Worm (Caenorhabditis elegans) whole organism, mixed stage, embryonic: Measurements from ENCODE around the gene cut-5.

Experiments
- M03D4.4 ChIP-seq: sonication (generic microtip); optimal IDR thresholded peaks from 2 replicates; lab custom pipeline; 2017; ENCODE audit warnings: mild to moderate bottlenecking, missing genetic modification characterization, missing compliant biosample characterization
- bed-3 ChIP-seq: fragments of 200-800 bp; sonication (Bioruptor generic); optimal IDR thresholded peaks from 3 replicates; lab custom pipeline; 2018; ENCODE audit warnings: mild to moderate bottlenecking, missing genetic modification characterization, moderate library complexity, missing compliant biosample characterization
- ceh-43 ChIP-seq: fragments of 200-800 bp; sonication (Bioruptor generic); optimal IDR thresholded peaks from 2 replicates; lab custom pipeline; 2018; ENCODE audit warnings: mild to moderate bottlenecking, missing genetic modification characterization, moderate library complexity, missing compliant biosample characterization
- ceh-83 ChIP-seq: fragments of 200-800 bp; sonication (Bioruptor generic); optimal IDR thresholded peaks from 2 replicates; lab custom pipeline; 2018; ENCODE audit warnings: mild to moderate bottlenecking, missing genetic modification characterization, missing compliant biosample characterization
- ces-1 ChIP-seq: fragments of 150-350 bp; optimal IDR thresholded peaks from 2 replicates; lab custom pipeline; 2014; ENCODE audit warnings: missing biosample characterization, missing genetic modification reagents, missing genetic modification characterization
- cnd-1 ChIP-seq: fragments of 200-800 bp; sonication (Bioruptor generic); optimal IDR thresholded peaks from 2 replicates; lab custom pipeline; 2018; ENCODE audit warnings: mild to moderate bottlenecking, missing genetic modification characterization, missing compliant biosample characterization
- drap-1 ChIP-seq: fragments of 200-800 bp; sonication (Bioruptor generic); optimal IDR thresholded peaks from 3 replicates; lab custom pipeline; 2018; ENCODE audit warnings: mild to moderate bottlenecking, missing genetic modification characterization, missing compliant biosample characterization
- elt-1 ChIP-seq: sonication (generic microtip); optimal IDR thresholded peaks from 2 replicates; lab custom pipeline; 2017; ENCODE audit warnings: missing genetic modification characterization, mild to moderate bottlenecking, missing compliant biosample characterization, antibody characterized with exemption, moderate library complexity, borderline replicate concordance; ENCODE audit not compliant: insufficient read depth
- elt-3 ChIP-seq: fragments of 150-350 bp; optimal IDR thresholded peaks from 2 replicates; lab custom pipeline; 2014; ENCODE audit warnings: missing biosample characterization, missing genetic modification characterization
- flh-1 ChIP-seq: fragments of 200-800 bp; sonication (Bioruptor generic); optimal IDR thresholded peaks from 2 replicates; lab custom pipeline; 2018; ENCODE audit warnings: mild to moderate bottlenecking, missing genetic modification characterization, moderate library complexity, missing compliant biosample characterization
- ham-2 ChIP-seq: fragments of 200-800 bp; sonication (Bioruptor generic); optimal IDR thresholded peaks from 2 replicates; lab custom pipeline; 2018; ENCODE audit warnings: mild to moderate bottlenecking, missing genetic modification characterization, missing compliant biosample characterization
- hlh-1 ChIP-seq: fragments of 150-350 bp; optimal IDR thresholded peaks from 2 replicates; lab custom pipeline; 2014; ENCODE audit warnings: missing biosample characterization, missing genetic modification reagents, missing genetic modification characterization
- lin-13 ChIP-seq: fragments of 150-350 bp; optimal IDR thresholded peaks from 2 replicates; lab custom pipeline; 2014; ENCODE audit warnings: missing biosample characterization, missing genetic modification characterization
- lin-32 ChIP-seq: fragments of 200-800 bp; sonication (Bioruptor generic); optimal IDR thresholded peaks from 2 replicates; lab custom pipeline; 2018; ENCODE audit warnings: mild to moderate bottlenecking, missing genetic modification characterization, missing compliant biosample characterization
- lsy-2 ChIP-seq: fragments of 150-350 bp; optimal IDR thresholded peaks from 2 replicates; lab custom pipeline; 2014; ENCODE audit warnings: missing biosample characterization, missing genetic modification characterization
- mab-5 ChIP-seq: fragments of 150-350 bp; optimal IDR thresholded peaks from 2 replicates; lab custom pipeline; 2014; ENCODE audit warnings: missing biosample characterization, missing genetic modification characterization
- mep-1 ChIP-seq: fragments of 150-350 bp; optimal IDR thresholded peaks from 2 replicates; lab custom pipeline; 2017; ENCODE audit warnings: missing biosample characterization, missing genetic modification reagents, missing genetic modification characterization, inconsistent platforms
- mls-2 ChIP-seq: sonication (generic microtip); optimal IDR thresholded peaks from 2 replicates; lab custom pipeline; 2016; ENCODE audit warnings: mild to moderate bottlenecking, missing genetic modification characterization, moderate library complexity, missing compliant biosample characterization
- nhr-2 ChIP-seq: fragments of 150-350 bp; optimal IDR thresholded peaks from 2 replicates; lab custom pipeline; 2014; ENCODE audit warnings: missing biosample characterization, missing genetic modification characterization
- nhr-237 ChIP-seq: fragments of 150-350 bp; optimal IDR thresholded peaks from 2 replicates; lab custom pipeline; 2014; ENCODE audit warnings: missing biosample characterization, missing genetic modification characterization
- nhr-76 ChIP-seq: sonication (generic microtip); optimal IDR thresholded peaks from 2 replicates; lab custom pipeline; 2017; ENCODE audit warnings: missing biosample characterization, missing genetic modification characterization
- pha-4 ChIP-seq: fragments of 150-350 bp; optimal IDR thresholded peaks from 2 replicates; lab custom pipeline; 2018; ENCODE audit warnings: missing biosample characterization, missing genetic modification reagents, missing genetic modification characterization
- sem-2 ChIP-seq: fragments of 200-800 bp; sonication (Bioruptor generic); optimal IDR thresholded peaks from 2 replicates; lab custom pipeline; 2018; ENCODE audit warnings: mild to moderate bottlenecking, missing genetic modification characterization, missing compliant biosample characterization
- snpc-4 ChIP-seq: fragments of 150-350 bp; optimal IDR thresholded peaks from 2 replicates; lab custom pipeline; 2014; ENCODE audit warnings: missing biosample characterization, missing genetic modification characterization
- sptf-1 ChIP-seq: sonication (generic microtip); optimal IDR thresholded peaks from 2 replicates; lab custom pipeline; 2017; ENCODE audit warnings: mild to moderate bottlenecking, missing genetic modification characterization, moderate library complexity, missing compliant biosample characterization
- tbx-8 ChIP-seq: fragments of 200-800 bp; sonication (Bioruptor generic); optimal IDR thresholded peaks from 2 replicates; lab custom pipeline; 2018; ENCODE audit warnings: mild to moderate bottlenecking, missing genetic modification characterization, moderate library complexity, missing compliant biosample characterization
- unc-120 ChIP-seq: sonication (generic microtip); optimal IDR thresholded peaks from 2 replicates; lab custom pipeline; 2017; ENCODE audit warnings: missing genetic modification characterization, missing compliant biosample characterization; ENCODE audit not compliant: poor library complexity, severe bottlenecking
- unc-39 ChIP-seq: fragments of 150-350 bp; optimal IDR thresholded peaks from 2 replicates; lab custom pipeline; 2014; ENCODE audit warnings: missing biosample characterization, missing genetic modification characterization
- unc-62 ChIP-seq: fragments of 150-350 bp; optimal IDR thresholded peaks from 2 replicates; lab custom pipeline; 2014; ENCODE audit warnings: missing biosample characterization, missing genetic modification reagents, missing genetic modification characterization
- zip-8 ChIP-seq: fragments of 150-350 bp; optimal IDR thresholded peaks from 2 replicates; lab custom pipeline; 2014; ENCODE audit warnings: missing biosample characterization, missing genetic modification characterization
- ztf-11 ChIP-seq: fragments of 150-350 bp; optimal IDR thresholded peaks from 2 replicates; lab custom pipeline; 2014; ENCODE audit warnings: missing biosample characterization, missing genetic modification characterization

The cut-5 gene

DNA sequence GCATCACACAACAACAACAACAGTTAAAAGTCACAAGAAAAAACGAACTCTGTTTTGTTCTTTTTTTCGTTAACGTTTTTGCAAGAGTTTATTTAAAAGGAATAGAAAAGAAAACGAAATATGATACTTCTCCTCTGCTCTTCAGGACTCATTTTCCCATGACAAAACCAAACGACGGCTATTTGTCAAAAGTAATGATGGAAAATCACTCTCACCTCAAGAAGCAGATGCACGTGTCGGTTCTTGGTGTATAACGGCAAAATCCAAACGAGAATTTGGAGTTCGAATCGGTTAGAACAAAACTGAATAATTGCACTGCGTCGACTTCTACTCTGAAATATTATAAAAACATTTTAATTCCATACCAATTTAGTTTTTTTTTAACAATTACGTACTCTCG, 39.0 kb upstream of the cut-5 start:
- no peak for TF ChIP-seq sem-2
- TF ChIP-seq ces-1 (GFP tag; lab: Kevin White, UChicago) = no peak
- TF ChIP-seq elt-3 (tag; lab: Kevin White, UChicago) = no peak
- TF ChIP-seq ham-2 (GFP tag; lab: Kevin White, UChicago) = no peak
- TF ChIP-seq pha-4 (tag; lab: Kevin White, UChicago) = no peak
- no peak for TF ChIP-seq mls-2 (tag; lab: Kevin White, UChicago)
- no peak for TF ChIP-seq nhr-2 (tag; lab: Kevin White, UChicago)
- no peak for TF ChIP-seq nhr-237 (tag; lab: Kevin White, UChicago)
- no peak for TF ChIP-seq nhr-76 (tag; lab: Kevin White, UChicago)

ce11 chrX:10373581-10373980, 35.6 kb upstream of the cut-5 start:
- TF ChIP-seq drap-1 (GFP tag; lab: Kevin White, UChicago) (no peak), flh-1 (no peak), nhr-76 (tag; lab: Kevin White, UChicago) (no peak), snpc-4 (tag; lab: Kevin White, UChicago) (no peak), sem-2 (no peak), bed-3 (GFP tag; lab: Kevin White, UChicago) (no peak), ztf-11 (tag; lab: Kevin White, UChicago) (no peak), zip-8 (tag; lab: Kevin White, UChicago) (no peak)
- TF ChIP-seq, all 35 proteins: peak for 0

ce11 chrX:10372556-10372955, 34.6 kb upstream of the cut-5 start, which contains the start of gene Y49A10A.2:
Y49A10A.2 (minus strand) TSS chrX:10372664.
- TF ChIP-seq ceh-43 (GFP tag; lab: Kevin White, UChicago) (no peak), elt-1 (tag; lab: Kevin White, UChicago) (no peak), mep-1 (tag; lab: Kevin White, UChicago) (peak; percentile 51), ces-1 (GFP tag; lab: Kevin White, UChicago) (peak; percentile 50), unc-120 (peak; percentile 81), snpc-4 (tag; lab: Kevin White, UChicago) (no peak), lin-13 (tag; lab: Kevin White, UChicago) (no peak), cnd-1 (tag; lab: Kevin White, UChicago) (peak; percentile 88), ham-2 (GFP tag; lab: Kevin White, UChicago) (peak; percentile 27), M03D4.4 (tag; lab: Kevin White, UChicago) (peak; percentile 36), hlh-1 (tag; lab: Kevin White, UChicago) (peak; percentile 50), ztf-11 (tag; lab: Kevin White, UChicago) (no peak), lin-32 (peak; percentile 82), zip-8 (tag; lab: Kevin White, UChicago) (no peak), mls-2 (tag; lab: Kevin White, UChicago) (no peak), nhr-237 (tag; lab: Kevin White, UChicago) (no peak), tbx-8 (GFP tag; lab: Kevin White, UChicago) (no peak), pha-4 (tag; lab: Kevin White, UChicago) (peak; percentile 39), ceh-83 (GFP tag; lab: Kevin White, UChicago) (no peak), elt-3 (tag; lab: Kevin White, UChicago) (no peak), flh-1 (no peak)

DNA sequence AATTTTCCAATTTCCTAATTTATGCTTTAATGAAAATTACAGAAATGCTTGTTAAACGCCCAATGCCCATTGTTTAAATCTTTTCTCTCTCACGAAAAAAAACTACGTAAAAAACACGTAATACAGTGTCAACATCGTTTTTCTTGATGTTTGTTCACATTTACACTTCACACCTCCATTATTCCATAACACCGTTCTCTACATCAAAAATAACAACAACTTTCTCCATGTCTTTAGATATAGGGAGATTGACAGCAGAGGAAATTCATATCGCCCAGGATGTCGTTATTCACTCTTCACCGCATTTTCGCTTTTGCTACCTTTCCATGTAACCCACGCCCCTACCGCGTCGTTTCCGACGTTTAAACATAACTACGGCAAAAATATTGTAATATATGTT, 20.1 kb upstream of the cut-5 start, which contains the start of gene efhc-1:
Gene efhc-1 (plus strand): TSS at position 301 of the 400 bp plus-strand sequence.
- no peak for TF ChIP-seq nhr-76 (tag; lab: Kevin White, UChicago)
- no peak for TF ChIP-seq elt-1 (tag; lab: Kevin White, UChicago)
- no peak for TF ChIP-seq lsy-2 (tag; lab: Kevin White, UChicago)
- TF ChIP-seq unc-120 = no peak
- no peak for TF ChIP-seq sem-2
- TF ChIP-seq nhr-2 (tag; lab: Kevin White, UChicago) = no peak
- no peak for TF ChIP-seq mls-2 (tag; lab: Kevin White, UChicago)
- TF ChIP-seq sptf-1 (tag; lab: Kevin White, UChicago) = no peak

- TF ChIP-seq unc-39 (tag; lab: Kevin White, UChicago) (no peak), sptf-1 (tag; lab: Kevin White, UChicago) (no peak), unc-120 (no peak), unc-62 (GFP tag; lab: Kevin White, UChicago) (no peak), lin-32 (no peak), lin-13 (tag; lab: Kevin White, UChicago) (no peak), mab-5 (tag; lab: Kevin White, UChicago) (no peak), ztf-11 (tag; lab: Kevin White, UChicago) (no peak), elt-3 (tag; lab: Kevin White, UChicago) (no peak), flh-1 (no peak), ceh-83 (GFP tag; lab: Kevin White, UChicago) (no peak), mep-1 (tag; lab: Kevin White, UChicago) (no peak), pha-4 (tag; lab: Kevin White, UChicago) (no peak)
These were observed 17.6 kb upstream of the cut-5 start, which contains the start of gene R07E3.7 for ce11 chrX:10355650-10356049. R07E3.7 (minus strand) TSS chrX:10355750.
